Worm (Caenorhabditis elegans) whole organism, L4/young adult: Measurements from ENCODE around the gene F37B12.1.

ENCODE experiments used
- W03F9.2 ChIP-seq: fragments of 150-350 bp; optimal IDR thresholded peaks from 2 replicates; lab custom pipeline; 2014; ENCODE audit warnings: missing biosample characterization, missing genetic modification characterization
- dao-5 ChIP-seq: sonication (generic microtip); optimal IDR thresholded peaks from 2 replicates; lab custom pipeline; 2016; ENCODE audit warnings: missing genotype, missing genetic modification characterization, moderate library complexity, missing compliant biosample characterization
- him-1 ChIP-seq: sonication (generic microtip); optimal IDR thresholded peaks from 2 replicates; lab custom pipeline; 2016; ENCODE audit warnings: missing genotype, missing genetic modification reagents, missing genetic modification characterization, missing compliant biosample characterization

ce11 chrII:9061099-9061498, 32.0 kb upstream of the F37B12.1 start, which contains the start of gene T24B8.3:
- TF ChIP-seq dao-5 (tag; lab: Kevin White, UChicago) (no peak), him-1 (tag; lab: Kevin White, UChicago) (no peak), W03F9.2 (no peak)
